Worm (Caenorhabditis elegans) whole organism, early embryonic: ENCODE data around the gene K10G4.10.

Experiments
- B0310.2 ChIP-seq: sonication (generic microtip); optimal IDR thresholded peaks from 2 replicates; lab custom pipeline; 2016; ENCODE audit warnings: mild to moderate bottlenecking, missing genetic modification characterization, missing compliant biosample characterization
- pes-1 ChIP-seq: fragments of 200-800 bp; sonication (Bioruptor generic); IDR thresholded peaks from 2 replicates; pipeline ENCODE4 v1.3.6; 2022; ENCODE audit warnings: missing genetic modification reagents, missing genetic modification characterization, missing compliant biosample characterization

- TF ChIP-seq pes-1 (GFP tag; lab: Robert Waterston, UW) (no peak), B0310.2 (tag; lab: Kevin White, UChicago) (no peak)
Observed at ce11 chrV:17243016-17243415, 30.3 kb upstream of the K10G4.10 start.
